Worm (Caenorhabditis elegans) whole organism, mixed stage, embryonic: ENCODE results near the gene srx-122.

ENCODE experiments used
- ces-1 ChIP-seq: fragments of 150-350 bp; optimal IDR thresholded peaks from 2 replicates; lab custom pipeline; 2014; ENCODE audit warnings: missing biosample characterization, missing genetic modification reagents, missing genetic modification characterization
- elt-3 ChIP-seq: fragments of 150-350 bp; optimal IDR thresholded peaks from 2 replicates; lab custom pipeline; 2014; ENCODE audit warnings: missing biosample characterization, missing genetic modification characterization
- ham-2 ChIP-seq: fragments of 200-800 bp; sonication (Bioruptor generic); optimal IDR thresholded peaks from 2 replicates; lab custom pipeline; 2018; ENCODE audit warnings: mild to moderate bottlenecking, missing genetic modification characterization, missing compliant biosample characterization
- mab-5 ChIP-seq: fragments of 150-350 bp; optimal IDR thresholded peaks from 2 replicates; lab custom pipeline; 2014; ENCODE audit warnings: missing biosample characterization, missing genetic modification characterization
- mep-1 ChIP-seq: fragments of 150-350 bp; optimal IDR thresholded peaks from 2 replicates; lab custom pipeline; 2017; ENCODE audit warnings: missing biosample characterization, missing genetic modification reagents, missing genetic modification characterization, inconsistent platforms
- mls-2 ChIP-seq: sonication (generic microtip); optimal IDR thresholded peaks from 2 replicates; lab custom pipeline; 2016; ENCODE audit warnings: mild to moderate bottlenecking, missing genetic modification characterization, moderate library complexity, missing compliant biosample characterization
- nhr-28 ChIP-seq: fragments of 150-350 bp; optimal IDR thresholded peaks from 2 replicates; lab custom pipeline; 2014; ENCODE audit warnings: missing biosample characterization, missing genetic modification characterization
- pha-4 ChIP-seq: fragments of 150-350 bp; optimal IDR thresholded peaks from 2 replicates; lab custom pipeline; 2018; ENCODE audit warnings: missing biosample characterization, missing genetic modification reagents, missing genetic modification characterization
- sem-2 ChIP-seq: fragments of 200-800 bp; sonication (Bioruptor generic); optimal IDR thresholded peaks from 2 replicates; lab custom pipeline; 2018; ENCODE audit warnings: mild to moderate bottlenecking, missing genetic modification characterization, missing compliant biosample characterization
- snpc-4 ChIP-seq: fragments of 150-350 bp; optimal IDR thresholded peaks from 2 replicates; lab custom pipeline; 2014; ENCODE audit warnings: missing biosample characterization, missing genetic modification characterization
- unc-39 ChIP-seq: fragments of 150-350 bp; optimal IDR thresholded peaks from 2 replicates; lab custom pipeline; 2014; ENCODE audit warnings: missing biosample characterization, missing genetic modification characterization
- unc-62 ChIP-seq: fragments of 150-350 bp; optimal IDR thresholded peaks from 2 replicates; lab custom pipeline; 2014; ENCODE audit warnings: missing biosample characterization, missing genetic modification reagents, missing genetic modification characterization

ce11 chrV:3257277-3257676, 40.4 kb downstream of the srx-122 start, which contains the start of gene T28A11.22:
- TF ChIP-seq elt-3 (tag; lab: Kevin White, UChicago) = no peak
- no peak for TF ChIP-seq unc-62
- TF ChIP-seq ces-1 (GFP tag; lab: Kevin White, UChicago) = no peak
- TF ChIP-seq ham-2 (GFP tag; lab: Kevin White, UChicago) = no peak
- no peak for TF ChIP-seq pha-4
- TF ChIP-seq nhr-28 (tag; lab: Kevin White, UChicago) = no peak
- no peak for TF ChIP-seq mab-5 (tag; lab: Kevin White, UChicago)
- no peak for TF ChIP-seq sem-2 (GFP tag; lab: Kevin White, UChicago)
- no peak for TF ChIP-seq mep-1 (tag; lab: Kevin White, UChicago)
- TF ChIP-seq unc-39 = no peak
- TF ChIP-seq snpc-4 = no peak
- TF ChIP-seq mls-2 (tag; lab: Kevin White, UChicago) = no peak
